Fruit fly (Drosophila melanogaster) whole organism, embryonic: ENCODE results near the gene Snx27.

Experiments used
- Adf1 ChIP-seq: fragments of 200-800 bp; sonication (Bioruptor generic); IDR thresholded peaks from 2 replicates; pipeline ENCODE4 v1.3.6; 2022; ENCODE audit warnings: missing biosample characterization, missing genetic modification characterization
- Aef1 ChIP-seq: fragments of 200-800 bp; sonication (Bioruptor generic); IDR thresholded peaks from 3 replicates; pipeline ENCODE4 v1.3.6; 2022; ENCODE audit warnings: missing biosample characterization, missing genetic modification characterization
- BEAF-32 ChIP-seq: fragments of 200-800 bp; sonication (Bioruptor generic); optimal IDR thresholded peaks from 3 replicates; lab custom pipeline; 2017; ENCODE audit warnings: missing biosample characterization, missing genetic modification characterization, mild to moderate bottlenecking, moderate library complexity, missing genetic modification reagents
- Bgb ChIP-seq: fragments of 200-800 bp; sonication (Bioruptor generic); IDR thresholded peaks from 2 replicates; pipeline ENCODE4 v1.3.6; 2022; ENCODE audit warnings: missing biosample characterization, missing genetic modification characterization; ENCODE audit not compliant: partially characterized antibody
- CG10654 ChIP-seq: fragments of 200-800 bp; sonication (Bioruptor generic); optimal IDR thresholded peaks from 2 replicates; lab custom pipeline; 2016; ENCODE audit warnings: missing biosample characterization, missing genetic modification characterization
- CG10959 ChIP-seq: fragments of 200-800 bp; sonication (Bioruptor generic); IDR thresholded peaks from 2 replicates; pipeline ENCODE4 v1.3.6; 2022; ENCODE audit warnings: missing biosample characterization, missing genetic modification characterization
- CG11247 ChIP-seq: fragments of 200-800 bp; sonication (Bioruptor generic); IDR thresholded peaks from 2 replicates; pipeline ENCODE4 v1.3.6; 2022; ENCODE audit warnings: missing biosample characterization, missing genetic modification characterization
- CG12104 ChIP-seq: fragments of 200-800 bp; sonication (Bioruptor generic); optimal IDR thresholded peaks from 3 replicates; lab custom pipeline; 2016; ENCODE audit warnings: missing biosample characterization, missing genetic modification characterization
- CG12744 ChIP-seq: fragments of 200-800 bp; sonication (Bioruptor generic); optimal IDR thresholded peaks from 2 replicates; lab custom pipeline; 2016; ENCODE audit warnings: missing biosample characterization, missing genetic modification characterization
- CG12769 ChIP-seq: fragments of 200-800 bp; sonication (Bioruptor generic); optimal IDR thresholded peaks from 2 replicates; lab custom pipeline; 2019; ENCODE audit warnings: missing biosample characterization, mild to moderate bottlenecking, missing genetic modification characterization, moderate library complexity
- CG13424 ChIP-seq: fragments of 200-800 bp; sonication (Bioruptor generic); optimal IDR thresholded peaks from 2 replicates; lab custom pipeline; 2019; ENCODE audit warnings: missing biosample characterization, mild to moderate bottlenecking, missing genetic modification characterization, moderate library complexity
- CG14710 ChIP-seq: fragments of 200-800 bp; sonication (Bioruptor generic); optimal IDR thresholded peaks from 3 replicates; lab custom pipeline; 2019; ENCODE audit warnings: missing biosample characterization, mild to moderate bottlenecking, missing genetic modification characterization, moderate library complexity
- CG14860 ChIP-seq: fragments of 200-800 bp; sonication (Bioruptor generic); IDR thresholded peaks from 3 replicates; pipeline ENCODE4 v1.3.6; 2022; ENCODE audit warnings: missing biosample characterization, missing genetic modification characterization; ENCODE audit not compliant: partially characterized antibody
- CG15696 ChIP-seq: fragments of 200-800 bp; sonication (Bioruptor generic); optimal IDR thresholded peaks from 2 replicates; lab custom pipeline; 2019; ENCODE audit warnings: missing biosample characterization, mild to moderate bottlenecking, missing genetic modification characterization, moderate library complexity
- CG16815 ChIP-seq: fragments of 200-800 bp; sonication (Bioruptor generic); optimal IDR thresholded peaks from 3 replicates; lab custom pipeline; 2017; ENCODE audit warnings: missing biosample characterization, mild to moderate bottlenecking, missing genetic modification characterization
- CG18619 ChIP-seq: fragments of 200-800 bp; sonication (Bioruptor generic); optimal IDR thresholded peaks from 3 replicates; lab custom pipeline; 2017; ENCODE audit warnings: missing biosample characterization, mild to moderate bottlenecking, missing genetic modification characterization
- CG18764 ChIP-seq: fragments of 200-800 bp; sonication (Bioruptor generic); optimal IDR thresholded peaks from 3 replicates; lab custom pipeline; 2016; ENCODE audit warnings: missing biosample characterization, missing genetic modification characterization
- CG2120 ChIP-seq: fragments of 200-800 bp; sonication (Bioruptor generic); optimal IDR thresholded peaks from 3 replicates; lab custom pipeline; 2016; ENCODE audit warnings: missing biosample characterization, missing genetic modification characterization
- CG30403 ChIP-seq: fragments of 200-800 bp; sonication (Bioruptor generic); optimal IDR thresholded peaks from 3 replicates; lab custom pipeline; 2016; ENCODE audit warnings: missing biosample characterization, missing genetic modification characterization
- CG31441 ChIP-seq: fragments of 200-800 bp; sonication (Bioruptor generic); IDR thresholded peaks from 2 replicates; pipeline ENCODE4 v1.3.6; 2022; ENCODE audit warnings: missing biosample characterization, missing genetic modification characterization
- CG3995 ChIP-seq: fragments of 200-800 bp; sonication (Bioruptor generic); optimal IDR thresholded peaks from 3 replicates; lab custom pipeline; 2016; ENCODE audit warnings: missing biosample characterization, missing genetic modification characterization
- CG4854 ChIP-seq: fragments of 200-800 bp; sonication (Bioruptor generic); optimal IDR thresholded peaks from 2 replicates; lab custom pipeline; 2016; ENCODE audit warnings: missing biosample characterization, missing genetic modification characterization, inconsistent platforms
- CG8359 ChIP-seq: fragments of 200-800 bp; sonication (Bioruptor generic); optimal IDR thresholded peaks from 2 replicates; lab custom pipeline; 2017; ENCODE audit warnings: missing biosample characterization, mild to moderate bottlenecking, missing genetic modification characterization, borderline replicate concordance
- Ets97D ChIP-seq: fragments of 200-800 bp; sonication (Bioruptor generic); optimal IDR thresholded peaks from 3 replicates; lab custom pipeline; 2016; ENCODE audit warnings: missing biosample characterization, missing genetic modification characterization
- HLHmδ ChIP-seq: fragments of 200-800 bp; sonication (Bioruptor generic); optimal IDR thresholded peaks from 2 replicates; lab custom pipeline; 2018; ENCODE audit warnings: missing biosample characterization, mild to moderate bottlenecking, missing genetic modification characterization, moderate library complexity
- HmgD ChIP-seq: fragments of 200-800 bp; sonication (Bioruptor generic); optimal IDR thresholded peaks from 3 replicates; lab custom pipeline; 2016; ENCODE audit warnings: missing biosample characterization, missing genetic modification characterization
- Hr39 ChIP-seq: fragments of >200 bp; optimal IDR thresholded peaks from 2 replicates; lab custom pipeline; 2017
- MTF-1 ChIP-seq: fragments of 200-800 bp; sonication (Bioruptor generic); optimal IDR thresholded peaks from 2 replicates; lab custom pipeline; 2018; ENCODE audit warnings: missing biosample characterization, mild to moderate bottlenecking, missing genetic modification characterization, borderline replicate concordance
- Med ChIP-seq: fragments of 200-800 bp; sonication (Bioruptor generic); peaks from one replicate; lab custom pipeline; 2016; ENCODE audit warnings: missing biosample characterization, missing genetic modification characterization, mild to moderate bottlenecking, inconsistent platforms, moderate library complexity
- Meics ChIP-seq: fragments of 200-800 bp; sonication (Bioruptor generic); optimal IDR thresholded peaks from 2 replicates; lab custom pipeline; 2017; ENCODE audit warnings: missing biosample characterization, mild to moderate bottlenecking, missing genetic modification characterization
- Mrtf ChIP-seq: fragments of 200-800 bp; sonication (Bioruptor generic); IDR thresholded peaks from 3 replicates; pipeline ENCODE4 v1.3.6; 2022; ENCODE audit warnings: missing biosample characterization, missing genetic modification characterization
- Scr ChIP-seq: fragments of 200-800 bp; sonication (Bioruptor generic); IDR thresholded peaks from 2 replicates; pipeline ENCODE4 v1.3.6; 2022; ENCODE audit warnings: missing biosample characterization, missing genetic modification characterization; ENCODE audit not compliant: partially characterized antibody
- Trl ChIP-seq, 3 experiments: fragments of >200 bp in 2 of 3; fragments of 200-800 bp in 1 of 3; sonication (Bioruptor generic) in 1 of 3; optimal IDR thresholded peaks; 2 replicates in 1 of 3; 3 replicates in 2 of 3; lab custom pipeline; 2016 to 2017; ENCODE audit warnings: missing biosample characterization in 1 of 3, missing genetic modification characterization in 1 of 3
- Xrp1 ChIP-seq: fragments of 200-800 bp; sonication (Bioruptor generic); IDR thresholded peaks from 2 replicates; pipeline ENCODE4 v1.3.6; 2022; ENCODE audit warnings: missing biosample characterization, missing genetic modification characterization
- ac ChIP-seq: fragments of 200-800 bp; sonication (Bioruptor generic); optimal IDR thresholded peaks from 3 replicates; lab custom pipeline; 2017; ENCODE audit warnings: missing biosample characterization, mild to moderate bottlenecking, missing genetic modification characterization
- ara ChIP-seq: fragments of 200-800 bp; sonication (Bioruptor generic); IDR thresholded peaks from 2 replicates; pipeline ENCODE4 v1.3.6; 2022; ENCODE audit warnings: missing biosample characterization, missing genetic modification characterization
- ato ChIP-seq: fragments of 200-800 bp; sonication (Bioruptor generic); IDR thresholded peaks from 2 replicates; pipeline ENCODE4 v1.3.6; 2022; ENCODE audit warnings: missing biosample characterization, missing genetic modification characterization; ENCODE audit not compliant: partially characterized antibody
- cato ChIP-seq: fragments of 200-800 bp; sonication (Bioruptor generic); optimal IDR thresholded peaks from 2 replicates; lab custom pipeline; 2016; ENCODE audit warnings: missing biosample characterization, missing genetic modification characterization, borderline replicate concordance
- cg ChIP-seq: fragments of 200-800 bp; sonication (Bioruptor generic); optimal IDR thresholded peaks from 3 replicates; lab custom pipeline; 2019; ENCODE audit warnings: missing biosample characterization, mild to moderate bottlenecking, missing genetic modification characterization, moderate library complexity
- cwo ChIP-seq: fragments of 200-800 bp; sonication (Bioruptor generic); optimal IDR thresholded peaks from 3 replicates; lab custom pipeline; 2017; ENCODE audit warnings: missing biosample characterization, missing genetic modification characterization, mild to moderate bottlenecking, moderate library complexity, missing genetic modification reagents
- dmrt11E ChIP-seq: fragments of 200-800 bp; sonication (Bioruptor generic); optimal IDR thresholded peaks from 3 replicates; lab custom pipeline; 2018; ENCODE audit warnings: missing biosample characterization, mild to moderate bottlenecking, missing genetic modification characterization, moderate library complexity
- emc ChIP-seq: fragments of 200-800 bp; sonication (Bioruptor generic); optimal IDR thresholded peaks from 2 replicates; lab custom pipeline; 2016; ENCODE audit warnings: missing biosample characterization, missing genetic modification characterization
- gce ChIP-seq: fragments of 200-800 bp; sonication (Bioruptor generic); IDR thresholded peaks from 3 replicates; pipeline ENCODE4 v1.3.6; 2022; ENCODE audit warnings: missing biosample characterization, missing genetic modification characterization
- h ChIP-seq: fragments of >200 bp; optimal IDR thresholded peaks from 2 replicates; lab custom pipeline; 2017
- inv ChIP-seq: fragments of 200-800 bp; sonication (Bioruptor generic); IDR thresholded peaks from 2 replicates; pipeline ENCODE4 v1.3.6; 2022; ENCODE audit warnings: missing biosample characterization, missing genetic modification characterization; ENCODE audit not compliant: partially characterized antibody
- ken ChIP-seq: fragments of 200-800 bp; sonication (Bioruptor generic); IDR thresholded peaks from 3 replicates; pipeline ENCODE4 v1.3.6; 2022; ENCODE audit warnings: missing biosample characterization, missing genetic modification characterization
- tna ChIP-seq: fragments of 200-800 bp; sonication (Bioruptor generic); IDR thresholded peaks from 2 replicates; pipeline ENCODE4 v1.3.6; 2022; ENCODE audit warnings: missing biosample characterization, missing genetic modification characterization; ENCODE audit not compliant: partially characterized antibody
- wor ChIP-seq: fragments of 200-800 bp; sonication (Bioruptor generic); IDR thresholded peaks from 2 replicates; pipeline ENCODE4 v1.3.6; 2022; ENCODE audit warnings: missing biosample characterization, missing genetic modification characterization

Snx27 gene

DNA sequence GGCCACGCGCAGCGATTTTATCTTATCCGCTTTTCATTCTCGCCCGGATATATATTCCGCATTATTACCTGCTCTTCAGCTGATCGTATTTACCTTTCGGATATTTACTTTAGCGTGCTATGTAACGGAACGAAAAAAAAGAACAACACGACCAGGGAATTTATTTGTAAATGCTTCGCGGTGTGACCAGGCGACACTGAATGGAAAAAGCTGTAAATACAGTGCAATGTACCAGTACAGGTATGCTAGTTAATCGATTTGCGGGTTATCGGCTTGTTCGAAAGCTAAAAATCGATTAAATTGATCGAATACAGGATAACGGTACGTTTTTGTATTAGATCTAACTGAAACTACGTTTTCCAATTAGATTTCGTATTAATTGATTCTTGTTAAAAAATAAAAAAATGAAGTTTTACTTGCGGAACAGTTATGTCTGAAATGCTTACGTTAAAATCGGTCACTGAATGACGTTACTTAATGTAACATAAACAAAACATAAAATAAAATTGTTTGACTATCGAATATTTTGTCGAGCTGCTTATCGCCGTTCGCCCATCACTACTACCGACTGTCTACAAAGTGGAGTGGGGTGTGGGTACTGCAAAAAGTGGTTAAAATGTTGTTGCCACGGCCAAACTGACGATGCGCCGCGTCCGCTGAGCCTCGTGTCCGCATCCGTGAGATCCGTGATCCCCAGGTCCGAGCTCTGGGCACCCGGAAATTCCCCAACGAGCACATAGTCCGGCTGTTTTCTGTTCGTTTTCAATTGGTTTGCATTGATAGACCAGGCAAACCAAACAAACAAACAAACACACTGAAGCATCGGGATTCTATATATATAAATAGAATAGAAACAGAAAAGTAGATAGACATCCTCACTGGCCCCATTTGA is 26.4 kb upstream of the Snx27 start, which contains the start of the genes MAPk-Ak2 and CG42699 (continued):
- TF ChIP-seq Ets97D (GFP tag; lab: Kevin White, UChicago) (peak; percentile 58), Scr (peak; percentile 66), Hr39 (lab: Kevin White, UChicago) (no peak), CG31441 (peak; percentile 45; the same call in 1 of the 2 replicates), Mrtf (GFP tag; lab: Robert Waterston, UW) (no peak; the same call in 2 of the 3 replicates), MTF-1 (GFP tag; lab: Kevin White, UChicago) (peak; percentile 93), CG4854 (peak; percentile 72), h (lab: Kevin White, UChicago) (no peak), CG13424 (tag; lab: Kevin White, UChicago) (peak; percentile 71), CG15696 (tag; lab: Kevin White, UChicago) (peak; percentile 89), tna (GFP tag; lab: Robert Waterston, UW) (peak; percentile 68), ato (GFP tag; lab: Robert Waterston, UW) (peak; percentile 69), CG8359 (GFP tag; lab: Kevin White, UChicago) (peak; percentile 13), CG12104 (GFP tag; lab: Kevin White, UChicago) (peak; percentile 75), CG11247 (GFP tag; lab: Robert Waterston, UW) (peak; percentile 63), CG14710 (tag; lab: Kevin White, UChicago) (peak; percentile 65), CG10959 (GFP tag; lab: Robert Waterston, UW) (peak; percentile 13; the same call in 1 of the 2 replicates), HmgD (peak; percentile 60), CG18764 (GFP tag; lab: Kevin White, UChicago) (peak; percentile 80), Bgb (peak; percentile 72), Aef1 (GFP tag; lab: Robert Waterston, UW) (no peak), ken (GFP tag; lab: Robert Waterston, UW) (no peak), BEAF-32 (peak; percentile 64), cg (GFP tag; lab: Kevin White, UChicago) (peak; percentile 63), ac (GFP tag; lab: Kevin White, UChicago) (peak; percentile 71), gce (GFP tag; lab: Robert Waterston, UW) (peak; percentile 80), Adf1 (peak; percentile 36), dmrt11E (tag; lab: Kevin White, UChicago) (peak; percentile 55), HLHmδ (GFP tag; lab: Kevin White, UChicago) (peak; percentile 38), inv (GFP tag; lab: Robert Waterston, UW) (peak; percentile 54), Xrp1 (peak; percentile 76), emc (no peak), Meics (peak; percentile 84), CG2120 (peak; percentile 77), cwo (GFP tag; lab: Kevin White, UChicago) (peak; percentile 62), CG16815 (GFP tag; lab: Kevin White, UChicago) (no peak), Trl (optimal IDR thresholded peaks at IDR 0.05; lab: Kevin White, UChicago) (no peak), Trl (GFP tag; optimal IDR thresholded peaks at IDR 0.05; lab: Kevin White, UChicago) (peak; percentile 91), CG3995 (GFP tag; lab: Kevin White, UChicago) (peak; percentile 77), CG14860 (peak; percentile 76), CG10654 (peak; percentile 70), Med (peak; percentile 97), CG12769 (peak; percentile 59), cato (peak; percentile 60), wor (GFP tag; lab: Robert Waterston, UW) (no peak), CG12744 (peak; percentile 78), CG18619 (GFP tag; lab: Kevin White, UChicago) (peak; percentile 85), CG30403 (peak; percentile 28), ara (GFP tag; lab: Robert Waterston, UW) (peak; percentile 71)
